Fruit fly (Drosophila melanogaster) whole organism, larva: ENCODE data around the gene CG15927.
A peak's percentile ranks its signal among the peaks of the same experiment; 100 is the strongest.

Experiments used
- noc ChIP-seq: fragments of 200-800 bp; sonication (Bioruptor generic); optimal IDR thresholded peaks from 3 replicates; lab custom pipeline; 2019; ENCODE audit warnings: missing biosample characterization, mild to moderate bottlenecking, missing genetic modification characterization, moderate library complexity

CG15927 gene

dm6 chrX:12470187-12470931 is 15.8 kb downstream of the CG15927 start:
- TF ChIP-seq noc, result peak; percentile 56

dm6 chrX:12471408-12471807 is 16.9 kb downstream of the CG15927 start:
- no peak for TF ChIP-seq noc

- TF ChIP-seq noc, result peak; percentile 99
Measured at dm6 chrX:12472244-12472736, 17.8 kb downstream of the CG15927 start.

- TF ChIP-seq noc, result peak; percentile 89
Measured at dm6 chrX:12473953-12474468, 19.5 kb downstream of the CG15927 start.

dm6 chrX:12480282-12480681 is 25.8 kb downstream of the CG15927 start:
- peak; percentile 58 for TF ChIP-seq noc

- no peak for TF ChIP-seq noc
Measured at dm6 chrX:12486294-12487020, 31.9 kb downstream of the CG15927 start, which contains the start of gene Cpr11A. Gene Cpr11A (plus strand): TSS chrX:12486970.

dm6 chrX:12487485-12487884 is 33.0 kb downstream of the CG15927 start:
- no peak for TF ChIP-seq noc

dm6 chrX:12489991-12490390 is 35.5 kb downstream of the CG15927 start, which contains the start of gene Lsp1alpha:
Gene Lsp1alpha (plus strand): TSS chrX:12490291.
- TF ChIP-seq noc, result no peak

- TF ChIP-seq noc, result no peak
Measured at dm6 chrX:12496497-12496896, 42.0 kb downstream of the CG15927 start, which contains the start of gene Mks1. Gene Mks1 (minus strand): TSS chrX:12496597.

dm6 chrX:12496930-12497329 is 42.4 kb downstream of the CG15927 start, which contains the start of gene mdu:
Gene mdu (plus strand): TSS chrX:12497188.
- TF ChIP-seq noc, result no peak

- TF ChIP-seq noc, result no peak
Measured at dm6 chrX:12498101-12498500, 43.6 kb downstream of the CG15927 start.
